Fruit fly (Drosophila melanogaster) whole organism, adult: Measurements from ENCODE around the gene trbd.

ENCODE experiments used
- CG11617 ChIP-seq: fragments of 200-800 bp; sonication (Bioruptor generic); optimal IDR thresholded peaks from 2 replicates; lab custom pipeline; 2017; ENCODE audit warnings: mild to moderate bottlenecking, missing biosample characterization, missing genetic modification reagents, missing genetic modification characterization
- CG12768 ChIP-seq: fragments of 200-800 bp; sonication (Bioruptor generic); optimal IDR thresholded peaks from 2 replicates; lab custom pipeline; 2017; ENCODE audit warnings: missing biosample characterization, missing genetic modification characterization, mild to moderate bottlenecking, moderate library complexity, missing genetic modification reagents
- CG14711 ChIP-seq: fragments of 200-800 bp; sonication (Bioruptor generic); optimal IDR thresholded peaks from 2 replicates; lab custom pipeline; 2018; ENCODE audit warnings: missing biosample characterization, mild to moderate bottlenecking, missing genetic modification characterization, moderate library complexity
- CG1620 ChIP-seq: fragments of 200-800 bp; sonication (Bioruptor generic); optimal IDR thresholded peaks from 2 replicates; lab custom pipeline; 2016; ENCODE audit warnings: missing biosample characterization, missing genetic modification characterization
- CG33017 ChIP-seq: fragments of 200-800 bp; sonication (Bioruptor generic); optimal IDR thresholded peaks from 2 replicates; lab custom pipeline; 2018; ENCODE audit warnings: missing biosample characterization, mild to moderate bottlenecking, missing genetic modification characterization, moderate library complexity
- CG5204 ChIP-seq: fragments of 200-800 bp; sonication (Bioruptor generic); optimal IDR thresholded peaks from 2 replicates; lab custom pipeline; 2016; ENCODE audit warnings: missing biosample characterization, missing genetic modification characterization
- CG7045 ChIP-seq: fragments of 200-800 bp; sonication (Bioruptor generic); optimal IDR thresholded peaks from 2 replicates; lab custom pipeline; 2017; ENCODE audit warnings: missing biosample characterization, mild to moderate bottlenecking, missing genetic modification characterization
- CG7101 ChIP-seq: fragments of 200-800 bp; sonication (Bioruptor generic); optimal IDR thresholded peaks from 2 replicates; lab custom pipeline; 2018; ENCODE audit warnings: missing biosample characterization, mild to moderate bottlenecking, missing genetic modification characterization, moderate library complexity
- Clk ChIP-seq: fragments of 200-800 bp; sonication (Bioruptor generic); optimal IDR thresholded peaks from 2 replicates; lab custom pipeline; 2017; ENCODE audit warnings: missing biosample characterization, missing genetic modification characterization
- Crg-1 ChIP-seq: fragments of 200-800 bp; sonication (Bioruptor generic); optimal IDR thresholded peaks from 2 replicates; lab custom pipeline; 2016; ENCODE audit warnings: missing biosample characterization, missing genetic modification characterization
- Hr96 ChIP-seq: fragments of 200-800 bp; sonication (Bioruptor generic); optimal IDR thresholded peaks from 2 replicates; lab custom pipeline; 2016; ENCODE audit warnings: missing biosample characterization, missing genetic modification characterization
- Mnt ChIP-seq: fragments of 200-800 bp; sonication (Bioruptor generic); optimal IDR thresholded peaks from 2 replicates; lab custom pipeline; 2016; ENCODE audit warnings: missing biosample characterization, mild to moderate bottlenecking, missing genetic modification characterization
- bab1 ChIP-seq: fragments of 200-800 bp; sonication (Bioruptor generic); optimal IDR thresholded peaks from 3 replicates; lab custom pipeline; 2019; ENCODE audit warnings: missing biosample characterization, mild to moderate bottlenecking, missing genetic modification characterization, moderate library complexity
- cic ChIP-seq: fragments of 200-800 bp; sonication (Bioruptor generic); optimal IDR thresholded peaks from 2 replicates; lab custom pipeline; 2017; ENCODE audit warnings: missing biosample characterization, mild to moderate bottlenecking, missing genetic modification characterization, moderate library complexity
- cnc ChIP-seq, 2 experiments: fragments of >200 bp; optimal IDR thresholded peaks; 2 replicates each; lab custom pipeline; 2017
- kay ChIP-seq: fragments of 200-800 bp; sonication (Bioruptor generic); peaks from one replicate; lab custom pipeline; 2016; ENCODE audit warnings: missing biosample characterization, missing genetic modification characterization, borderline replicate concordance
- ovo ChIP-seq: fragments of 200-800 bp; sonication (Bioruptor generic); optimal IDR thresholded peaks from 2 replicates; lab custom pipeline; 2016; ENCODE audit warnings: missing biosample characterization, missing genetic modification characterization
- pad ChIP-seq: fragments of 200-800 bp; sonication (Bioruptor generic); optimal IDR thresholded peaks from 3 replicates; lab custom pipeline; 2017; ENCODE audit warnings: missing biosample characterization, missing genetic modification characterization, mild to moderate bottlenecking, moderate library complexity, missing genetic modification reagents
- tj ChIP-seq: fragments of 200-800 bp; sonication (Bioruptor generic); optimal IDR thresholded peaks from 3 replicates; lab custom pipeline; 2017; ENCODE audit warnings: missing biosample characterization, mild to moderate bottlenecking, missing genetic modification characterization, moderate library complexity
- toe ChIP-seq: fragments of 200-800 bp; sonication (Bioruptor generic); optimal IDR thresholded peaks from 2 replicates; lab custom pipeline; 2016; ENCODE audit warnings: missing biosample characterization, missing genetic modification characterization

trbd gene

DNA sequence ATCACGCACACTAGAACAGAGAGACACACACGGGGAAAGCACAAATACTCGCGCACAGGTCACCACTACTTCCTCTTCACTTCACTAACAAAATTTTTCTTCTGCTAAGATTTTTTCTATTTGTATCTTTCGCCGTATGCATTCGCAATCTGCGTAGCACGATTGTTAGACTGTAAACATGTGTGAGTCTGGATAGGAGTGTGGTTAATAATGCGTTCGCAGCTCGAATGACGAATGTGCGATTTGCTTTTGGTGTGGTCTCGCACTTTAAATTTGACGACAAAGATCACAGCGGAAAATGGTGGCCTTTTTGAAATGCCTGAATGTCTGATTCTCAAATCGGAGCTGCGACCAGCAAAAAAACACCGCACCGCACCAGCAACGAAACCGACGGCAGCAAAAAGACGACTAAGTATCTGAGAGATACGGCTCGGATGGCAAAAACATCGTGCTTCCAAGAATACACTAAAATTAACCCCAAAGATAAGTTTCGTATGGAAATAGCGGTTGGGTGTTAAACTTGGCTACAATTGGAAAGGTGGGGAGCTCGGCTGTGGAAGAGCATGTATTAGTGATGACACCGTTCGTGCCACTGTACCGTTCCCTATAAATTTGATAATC lies 5.7 kb downstream of the trbd start, which contains the start of gene Unc-115a:
Unc-115a (minus strand) TSS at position 410 of the 621 bp plus-strand sequence.
- TF ChIP-seq ovo (GFP tag; lab: Kevin White, UChicago) (peak; percentile 49), cic (peak; percentile 37), CG7045 (GFP tag; lab: Kevin White, UChicago) (no peak), bab1 (GFP tag; lab: Kevin White, UChicago) (peak; percentile 59), CG12768 (GFP tag; lab: Kevin White, UChicago) (peak; percentile 33), CG5204 (GFP tag; lab: Kevin White, UChicago) (no peak), CG33017 (tag; lab: Kevin White, UChicago) (peak; percentile 31), CG1620 (GFP tag; lab: Kevin White, UChicago) (peak; percentile 64), pad (GFP tag; lab: Kevin White, UChicago) (no peak), Mnt (peak; percentile 87), CG7101 (peak; percentile 18), cnc (optimal IDR thresholded peaks at IDR 0.05; lab: Kevin White, UChicago) (no peak), Crg-1 (GFP tag; lab: Kevin White, UChicago) (peak; percentile 46), CG11617 (GFP tag; lab: Kevin White, UChicago) (peak; percentile 68), Hr96 (GFP tag; lab: Kevin White, UChicago) (no peak), tj (GFP tag; lab: Kevin White, UChicago) (peak; percentile 50)

- TF ChIP-seq CG7101: peak; percentile 10
- TF ChIP-seq CG14711 (tag; lab: Kevin White, UChicago): no peak
- peak; percentile 37 for TF ChIP-seq Hr96 (GFP tag; lab: Kevin White, UChicago)
- peak; percentile 52 for TF ChIP-seq CG12768 (GFP tag; lab: Kevin White, UChicago)
- peak; percentile 46 for TF ChIP-seq Crg-1 (GFP tag; lab: Kevin White, UChicago)
- peak; percentile 51 for TF ChIP-seq CG7045 (GFP tag; lab: Kevin White, UChicago)
- no peak for TF ChIP-seq bab1 (GFP tag; lab: Kevin White, UChicago)
- peak; percentile 91 for TF ChIP-seq pad (GFP tag; lab: Kevin White, UChicago)
- peak; percentile 97 for TF ChIP-seq cic
- TF ChIP-seq cnc (optimal IDR thresholded peaks at IDR 0.05; lab: Kevin White, UChicago): no peak
- peak; percentile 31 for TF ChIP-seq Clk (GFP tag; lab: Kevin White, UChicago)
- no peak for TF ChIP-seq CG1620 (GFP tag; lab: Kevin White, UChicago)
- peak; percentile 96 for TF ChIP-seq ovo (GFP tag; lab: Kevin White, UChicago)
- no peak for TF ChIP-seq CG5204 (GFP tag; lab: Kevin White, UChicago)
- peak; percentile 64 for TF ChIP-seq Mnt
- TF ChIP-seq tj (GFP tag; lab: Kevin White, UChicago): peak; percentile 42
- peak; percentile 39 for TF ChIP-seq toe
- no peak for TF ChIP-seq kay (GFP tag; lab: Kevin White, UChicago)
Measured at dm6 chr3R:9704183-9705007, 6.4 kb downstream of the trbd start.

DNA sequence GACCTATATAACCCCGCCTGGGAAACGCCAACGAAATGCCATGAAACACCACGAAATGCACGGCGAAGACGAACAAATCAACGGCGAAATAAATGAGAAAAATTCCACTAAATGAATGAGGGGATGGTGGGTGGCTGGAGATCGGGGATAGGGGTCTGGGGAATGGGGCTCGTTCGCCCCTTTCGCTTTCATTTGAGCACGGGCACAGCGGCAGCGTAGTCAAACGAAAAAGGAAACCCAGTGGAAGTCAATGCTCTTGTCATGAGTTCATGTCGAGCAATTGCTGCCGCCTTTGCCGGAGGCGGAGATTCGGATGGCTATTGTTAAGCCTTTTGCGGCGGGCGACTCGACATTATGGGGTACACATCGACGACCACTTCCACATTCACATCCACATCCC lies 7.6 kb downstream of the trbd start:
- TF ChIP-seq CG1620 (GFP tag; lab: Kevin White, UChicago): no peak
- no peak for TF ChIP-seq CG7101
- no peak for TF ChIP-seq toe
- TF ChIP-seq pad (GFP tag; lab: Kevin White, UChicago): no peak
- TF ChIP-seq CG5204 (GFP tag; lab: Kevin White, UChicago): no peak
- no peak for TF ChIP-seq CG12768 (GFP tag; lab: Kevin White, UChicago)
- no peak for TF ChIP-seq cnc (optimal IDR thresholded peaks at IDR 0.05; lab: Kevin White, UChicago)
- TF ChIP-seq kay (GFP tag; lab: Kevin White, UChicago): no peak
- no peak for TF ChIP-seq CG14711 (tag; lab: Kevin White, UChicago)
- no peak for TF ChIP-seq Hr96 (GFP tag; lab: Kevin White, UChicago)
- TF ChIP-seq CG33017 (tag; lab: Kevin White, UChicago): no peak
- no peak for TF ChIP-seq Clk (GFP tag; lab: Kevin White, UChicago)
- TF ChIP-seq ovo (GFP tag; lab: Kevin White, UChicago): no peak
- no peak for TF ChIP-seq tj (GFP tag; lab: Kevin White, UChicago)
- no peak for TF ChIP-seq CG11617 (GFP tag; lab: Kevin White, UChicago)
- no peak for TF ChIP-seq Crg-1 (GFP tag; lab: Kevin White, UChicago)
- TF ChIP-seq bab1 (GFP tag; lab: Kevin White, UChicago): no peak
- TF ChIP-seq CG7045 (GFP tag; lab: Kevin White, UChicago): no peak
- TF ChIP-seq Mnt: no peak
- no peak for TF ChIP-seq cic

- TF ChIP-seq ovo (GFP tag; lab: Kevin White, UChicago): no peak
- no peak for TF ChIP-seq cic
- TF ChIP-seq CG5204 (GFP tag; lab: Kevin White, UChicago): no peak
- no peak for TF ChIP-seq pad (GFP tag; lab: Kevin White, UChicago)
- peak; percentile 53 for TF ChIP-seq CG14711 (tag; lab: Kevin White, UChicago)
- no peak for TF ChIP-seq CG11617 (GFP tag; lab: Kevin White, UChicago)
- no peak for TF ChIP-seq CG12768 (GFP tag; lab: Kevin White, UChicago)
- no peak for TF ChIP-seq Clk (GFP tag; lab: Kevin White, UChicago)
- no peak for TF ChIP-seq CG33017 (tag; lab: Kevin White, UChicago)
- no peak for TF ChIP-seq tj (GFP tag; lab: Kevin White, UChicago)
- TF ChIP-seq toe: no peak
- peak; percentile 79 for TF ChIP-seq kay (GFP tag; lab: Kevin White, UChicago)
- TF ChIP-seq Hr96 (GFP tag; lab: Kevin White, UChicago): no peak
- TF ChIP-seq cnc (optimal IDR thresholded peaks at IDR 0.05; lab: Kevin White, UChicago): no peak
- peak; percentile 76 for TF ChIP-seq bab1 (GFP tag; lab: Kevin White, UChicago)
- peak; percentile 1 for TF ChIP-seq Mnt
- TF ChIP-seq Crg-1 (GFP tag; lab: Kevin White, UChicago): no peak
- peak; percentile 52 for TF ChIP-seq CG7101
Measured at dm6 chr3R:9702567-9702966, 8.3 kb downstream of the trbd start.
